Worm (Caenorhabditis elegans): Measurements from ENCODE around the gene gcy-19.

DNA sequence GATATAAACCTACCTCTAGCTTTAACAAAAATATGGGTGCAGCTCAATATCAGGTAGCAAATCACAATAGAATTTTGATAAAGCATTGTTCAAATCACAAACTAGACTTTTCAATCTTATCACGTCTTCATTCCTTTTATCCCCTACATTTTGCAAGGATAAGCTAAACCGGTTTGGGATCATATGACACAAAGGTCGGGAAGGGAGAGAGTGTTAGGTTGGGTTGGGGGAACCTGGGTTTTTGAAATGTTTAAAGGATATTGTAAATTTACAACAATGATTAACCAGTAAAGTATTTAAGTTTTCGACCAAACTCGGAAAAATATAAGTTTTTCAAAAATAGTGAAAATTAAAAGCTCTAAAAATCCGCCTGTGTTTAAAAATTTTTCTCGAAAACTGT is 15.1 kb downstream of the gcy-19 start, which contains the start of gene C17F4.12:
- TF ChIP-seq nhr-237 (tag; optimal IDR thresholded peaks at IDR 0.05) (no peak), ztf-11 (tag; optimal IDR thresholded peaks at IDR 0.05) (no peak), lin-13 (tag; optimal IDR thresholded peaks at IDR 0.05) (no peak), unc-62 (GFP tag; optimal IDR thresholded peaks at IDR 0.05) (no peak), unc-39 (tag; optimal IDR thresholded peaks at IDR 0.05) (no peak), pha-4 (tag; optimal IDR thresholded peaks at IDR 0.05) (no peak), nhr-28 (tag; optimal IDR thresholded peaks at IDR 0.05) (no peak)

Data from whole organism, mixed stage, embryonic.